Worm (Caenorhabditis elegans): ENCODE data around the gene F28B12.6.

DNA sequence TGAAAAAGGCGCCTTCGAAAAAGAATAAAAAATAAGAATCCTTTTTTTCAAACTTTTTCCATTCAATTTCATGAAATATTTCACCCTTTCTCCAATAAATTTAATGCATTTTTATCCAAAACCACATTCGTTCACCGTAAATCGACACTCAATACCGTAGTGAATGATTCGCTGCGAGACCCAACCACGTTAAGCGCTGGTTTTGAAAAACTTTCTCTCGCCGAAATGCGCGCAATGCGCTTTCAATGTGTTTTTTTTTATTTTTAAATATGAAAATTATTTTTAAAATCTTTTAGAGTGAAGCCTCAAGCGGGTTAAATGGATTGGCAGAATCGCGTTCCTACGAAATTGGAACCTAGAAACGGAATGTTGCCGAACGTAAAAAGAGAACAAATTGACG is 34.4 kb upstream of the F28B12.6 start, which contains the start of gene F59G1.8:
- no peak for TF ChIP-seq aly-2 (tag; optimal IDR thresholded peaks at IDR 0.05)
- TF ChIP-seq ceh-82 (tag; optimal IDR thresholded peaks at IDR 0.05), result no peak
- no peak for TF ChIP-seq duxl-1 (tag; optimal IDR thresholded peaks at IDR 0.05; ENCODE audit: poor library complexity)
- TF ChIP-seq ztf-11 (tag; optimal IDR thresholded peaks at IDR 0.05), result no peak
